Worm (Caenorhabditis elegans): Measurements from ENCODE around the gene F10C2.5.

F10C2.5 gene

ce11 chrV:12091759-12092158 is 46.5 kb downstream of the F10C2.5 start, which contains the start of gene nhr-206 (continued):
- TF ChIP-seq Y55F3AM.14 (GFP tag; optimal IDR thresholded peaks at IDR 0.05) (no peak), egl-27 (tag; optimal IDR thresholded peaks at IDR 0.05) (no peak), unc-62 (GFP tag; optimal IDR thresholded peaks at IDR 0.05) (no peak), nhr-237 (tag; optimal IDR thresholded peaks at IDR 0.05) (no peak), elt-1 (tag; optimal IDR thresholded peaks at IDR 0.05) (no peak)

DNA sequence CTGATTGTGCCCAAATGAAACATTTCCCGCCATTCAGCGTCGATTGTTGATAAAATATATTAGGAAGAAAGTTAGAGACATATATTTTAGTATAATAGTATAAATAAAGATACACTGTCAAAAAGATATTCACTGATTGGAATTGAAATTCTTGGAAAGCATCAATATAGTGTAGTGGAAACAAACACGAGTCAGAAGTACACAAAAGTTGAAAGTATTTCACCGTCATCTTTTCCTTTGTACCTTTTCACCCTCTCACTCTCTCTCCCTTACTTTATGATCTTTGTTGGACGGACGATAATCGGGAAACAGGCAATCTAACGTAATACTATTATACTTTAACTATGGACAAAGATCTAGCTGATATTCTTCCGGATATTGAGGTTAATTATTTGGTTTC is 48.8 kb downstream of the F10C2.5 start, which contains the start of gene nhr-208:
Gene nhr-208, plus strand, starts transcription at position 288 of the 400 bp plus-strand sequence.
- TF ChIP-seq alr-1 (tag; optimal IDR thresholded peaks at IDR 0.05), result no peak
- TF ChIP-seq fos-1 (tag; optimal IDR thresholded peaks at IDR 0.05), result peak; percentile 11
- TF ChIP-seq nhr-12 (tag; optimal IDR thresholded peaks at IDR 0.05), result no peak
- no peak for TF ChIP-seq lsy-2 (tag; optimal IDR thresholded peaks at IDR 0.05)
- TF ChIP-seq C34F6.9 (tag; optimal IDR thresholded peaks at IDR 0.05), result no peak
- no peak for TF ChIP-seq nhr-11 (tag; optimal IDR thresholded peaks at IDR 0.05)
- peak; percentile 11 for TF ChIP-seq sma-9 (GFP tag; optimal IDR thresholded peaks at IDR 0.05)
- TF ChIP-seq sma-9 (tag; optimal IDR thresholded peaks at IDR 0.05), result no peak
- no peak for TF ChIP-seq sem-4 (tag; optimal IDR thresholded peaks at IDR 0.05)
- no peak for TF ChIP-seq nhr-237 (tag; optimal IDR thresholded peaks at IDR 0.05)

- TF ChIP-seq fos-1 (tag; optimal IDR thresholded peaks at IDR 0.05), result peak; percentile 72
- TF ChIP-seq nhr-129 (tag; optimal IDR thresholded peaks at IDR 0.05), result peak; percentile 9
- no peak for TF ChIP-seq gmeb-1 (tag; optimal IDR thresholded peaks at IDR 0.05)
- TF ChIP-seq elt-1 (tag; optimal IDR thresholded peaks at IDR 0.05), result no peak
- TF ChIP-seq sma-9 (GFP tag; optimal IDR thresholded peaks at IDR 0.05), result peak; percentile 60
- no peak for TF ChIP-seq sma-9 (tag; optimal IDR thresholded peaks at IDR 0.05)
- TF ChIP-seq Y55F3AM.14 (GFP tag; optimal IDR thresholded peaks at IDR 0.05), result no peak
- TF ChIP-seq nhr-77 (tag; optimal IDR thresholded peaks at IDR 0.05), result no peak
- no peak for TF ChIP-seq nhr-6 (tag; optimal IDR thresholded peaks at IDR 0.05)
- no peak for TF ChIP-seq sma-3 (GFP tag; optimal IDR thresholded peaks at IDR 0.05)
- no peak for TF ChIP-seq lsy-2 (tag; optimal IDR thresholded peaks at IDR 0.05)
- TF ChIP-seq nhr-21 (tag; optimal IDR thresholded peaks at IDR 0.05), result no peak
- no peak for TF ChIP-seq F13H6.1 (tag; optimal IDR thresholded peaks at IDR 0.05)
- no peak for TF ChIP-seq nhr-25 (tag; optimal IDR thresholded peaks at IDR 0.05)
Measured at ce11 chrV:12095865-12096264, 50.6 kb downstream of the F10C2.5 start, which contains the start of gene nhr-207. Gene nhr-207, plus strand, starts transcription at chrV:12096146.

ce11 chrV:12098123-12098522 is 52.9 kb downstream of the F10C2.5 start, which contains the start of gene nhr-209:
Gene nhr-209, plus strand, starts transcription at chrV:12098149.
- TF ChIP-seq nhr-10 (tag; optimal IDR thresholded peaks at IDR 0.05) (no peak), sem-4 (tag; optimal IDR thresholded peaks at IDR 0.05) (no peak), zag-1 (tag; optimal IDR thresholded peaks at IDR 0.05) (no peak), lin-39 (tag; optimal IDR thresholded peaks at IDR 0.05) (no peak), nhr-129 (tag; optimal IDR thresholded peaks at IDR 0.05) (no peak), unc-39 (tag; optimal IDR thresholded peaks at IDR 0.05) (no peak), ceh-16 (tag; optimal IDR thresholded peaks at IDR 0.05) (no peak), mbf-1 (tag; optimal IDR thresholded peaks at IDR 0.05) (no peak), unc-55 (GFP tag; optimal IDR thresholded peaks at IDR 0.05) (no peak), F13H6.1 (tag; optimal IDR thresholded peaks at IDR 0.05) (no peak), fos-1 (tag; optimal IDR thresholded peaks at IDR 0.05) (no peak), mdl-1 (tag; optimal IDR thresholded peaks at IDR 0.05) (no peak), ztf-4 (tag; optimal IDR thresholded peaks at IDR 0.05) (no peak), nhr-25 (tag; optimal IDR thresholded peaks at IDR 0.05) (no peak)

All from whole organism, L2 larva.